Fruit fly (Drosophila melanogaster) whole organism, adult: ENCODE results near the gene Nelf-A.

Experiments used
- CG11617 ChIP-seq: fragments of 200-800 bp; sonication (Bioruptor generic); optimal IDR thresholded peaks from 2 replicates; lab custom pipeline; 2017; ENCODE audit warnings: mild to moderate bottlenecking, missing biosample characterization, missing genetic modification reagents, missing genetic modification characterization
- CG12768 ChIP-seq: fragments of 200-800 bp; sonication (Bioruptor generic); optimal IDR thresholded peaks from 2 replicates; lab custom pipeline; 2017; ENCODE audit warnings: missing biosample characterization, missing genetic modification characterization, mild to moderate bottlenecking, moderate library complexity, missing genetic modification reagents
- CG33017 ChIP-seq: fragments of 200-800 bp; sonication (Bioruptor generic); optimal IDR thresholded peaks from 2 replicates; lab custom pipeline; 2018; ENCODE audit warnings: missing biosample characterization, mild to moderate bottlenecking, missing genetic modification characterization, moderate library complexity
- CG5204 ChIP-seq: fragments of 200-800 bp; sonication (Bioruptor generic); optimal IDR thresholded peaks from 2 replicates; lab custom pipeline; 2016; ENCODE audit warnings: missing biosample characterization, missing genetic modification characterization
- CG7101 ChIP-seq: fragments of 200-800 bp; sonication (Bioruptor generic); optimal IDR thresholded peaks from 2 replicates; lab custom pipeline; 2018; ENCODE audit warnings: missing biosample characterization, mild to moderate bottlenecking, missing genetic modification characterization, moderate library complexity
- Crg-1 ChIP-seq: fragments of 200-800 bp; sonication (Bioruptor generic); optimal IDR thresholded peaks from 2 replicates; lab custom pipeline; 2016; ENCODE audit warnings: missing biosample characterization, missing genetic modification characterization
- Hr96 ChIP-seq: fragments of 200-800 bp; sonication (Bioruptor generic); optimal IDR thresholded peaks from 2 replicates; lab custom pipeline; 2016; ENCODE audit warnings: missing biosample characterization, missing genetic modification characterization
- Mnt ChIP-seq: fragments of 200-800 bp; sonication (Bioruptor generic); optimal IDR thresholded peaks from 2 replicates; lab custom pipeline; 2016; ENCODE audit warnings: missing biosample characterization, mild to moderate bottlenecking, missing genetic modification characterization
- bab1 ChIP-seq: fragments of 200-800 bp; sonication (Bioruptor generic); optimal IDR thresholded peaks from 3 replicates; lab custom pipeline; 2019; ENCODE audit warnings: missing biosample characterization, mild to moderate bottlenecking, missing genetic modification characterization, moderate library complexity
- kay ChIP-seq: fragments of 200-800 bp; sonication (Bioruptor generic); peaks from one replicate; lab custom pipeline; 2016; ENCODE audit warnings: missing biosample characterization, missing genetic modification characterization, borderline replicate concordance
- ovo ChIP-seq: fragments of 200-800 bp; sonication (Bioruptor generic); optimal IDR thresholded peaks from 2 replicates; lab custom pipeline; 2016; ENCODE audit warnings: missing biosample characterization, missing genetic modification characterization
- pad ChIP-seq: fragments of 200-800 bp; sonication (Bioruptor generic); optimal IDR thresholded peaks from 3 replicates; lab custom pipeline; 2017; ENCODE audit warnings: missing biosample characterization, missing genetic modification characterization, mild to moderate bottlenecking, moderate library complexity, missing genetic modification reagents
- tj ChIP-seq: fragments of 200-800 bp; sonication (Bioruptor generic); optimal IDR thresholded peaks from 3 replicates; lab custom pipeline; 2017; ENCODE audit warnings: missing biosample characterization, mild to moderate bottlenecking, missing genetic modification characterization, moderate library complexity

dm6 chr3R:21204500-21205167, 18.9 kb upstream of the Nelf-A start:
- TF ChIP-seq CG33017 = peak; percentile 74
- TF ChIP-seq kay = no peak
- peak; percentile 40 for TF ChIP-seq CG12768 (GFP tag; lab: Kevin White, UChicago)
- peak; percentile 57 for TF ChIP-seq Crg-1 (GFP tag; lab: Kevin White, UChicago)
- TF ChIP-seq tj (GFP tag; lab: Kevin White, UChicago) = peak; percentile 57
- peak; percentile 89 for TF ChIP-seq CG5204
- TF ChIP-seq Mnt (GFP tag; lab: Kevin White, UChicago) = peak; percentile 39
- TF ChIP-seq pad (GFP tag; lab: Kevin White, UChicago) = peak; percentile 78
- TF ChIP-seq bab1 (GFP tag; lab: Kevin White, UChicago) = peak; percentile 86
- TF ChIP-seq CG11617 (GFP tag; lab: Kevin White, UChicago) = peak; percentile 91
- TF ChIP-seq Hr96 (GFP tag; lab: Kevin White, UChicago) = peak; percentile 87
- peak; percentile 88 for TF ChIP-seq CG7101 (tag; lab: Kevin White, UChicago)
- TF ChIP-seq ovo (GFP tag; lab: Kevin White, UChicago) = peak; percentile 53
